Worm (Caenorhabditis elegans): Measurements from ENCODE around the gene wrt-6.

The wrt-6 gene

DNA sequence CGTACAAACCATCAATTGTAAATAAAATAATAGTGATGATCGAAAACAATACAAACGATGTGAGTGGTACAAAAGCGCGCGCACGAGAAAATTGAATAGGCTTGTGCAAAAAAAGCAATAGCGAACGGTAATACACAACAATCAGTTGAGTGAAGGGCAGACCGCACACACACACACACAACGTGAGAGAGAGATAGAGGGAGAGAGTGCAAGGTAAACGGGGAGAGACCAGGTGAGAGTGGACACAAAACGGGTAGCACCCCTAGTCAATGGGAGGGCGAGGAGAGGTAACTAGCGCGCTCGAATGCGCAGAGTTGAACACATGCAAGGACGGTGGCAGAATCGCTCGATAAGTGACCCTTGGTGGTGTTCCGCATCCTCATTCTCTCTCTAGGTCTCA, 7.8 kb upstream of the wrt-6 start (continued):
- TF ChIP-seq nhr-12 (tag; optimal IDR thresholded peaks at IDR 0.05) (no peak), tbx-2 (tag; optimal IDR thresholded peaks at IDR 0.05) (no peak), aly-2 (tag; optimal IDR thresholded peaks at IDR 0.05) (no peak), ceh-28 (tag; optimal IDR thresholded peaks at IDR 0.05) (no peak), nhr-11 (tag; optimal IDR thresholded peaks at IDR 0.05) (no peak), sea-2 (GFP tag; optimal IDR thresholded peaks at IDR 0.05) (no peak), unc-62 (GFP tag; optimal IDR thresholded peaks at IDR 0.05) (no peak), nhr-67 (tag; optimal IDR thresholded peaks at IDR 0.05) (no peak), snpc-4 (tag; optimal IDR thresholded peaks at IDR 0.05) (peak; percentile 1)

- no peak for TF ChIP-seq aly-2 (tag; optimal IDR thresholded peaks at IDR 0.05)
- TF ChIP-seq fkh-2 (tag; optimal IDR thresholded peaks at IDR 0.05), result no peak
- TF ChIP-seq unc-62 (GFP tag; optimal IDR thresholded peaks at IDR 0.05), result no peak
- TF ChIP-seq elt-3 (tag; optimal IDR thresholded peaks at IDR 0.05), result no peak
Observed at ce11 chrX:3473793-3474192, 6.3 kb upstream of the wrt-6 start.

ce11 chrX:3488074-3488688, 8.1 kb downstream of the wrt-6 start:
- no peak for TF ChIP-seq unc-62 (GFP tag; optimal IDR thresholded peaks at IDR 0.05)
- peak; percentile 24 for TF ChIP-seq egl-5 (tag; optimal IDR thresholded peaks at IDR 0.05)
- TF ChIP-seq lin-39 (tag; optimal IDR thresholded peaks at IDR 0.05), result peak; percentile 12

ce11 chrX:3488993-3489392, 8.9 kb downstream of the wrt-6 start, which contains the start of gene C12D12.3:
Gene C12D12.3 (plus strand): TSS chrX:3489293.
- TF ChIP-seq snpc-4 (tag; optimal IDR thresholded peaks at IDR 0.05), result no peak
- TF ChIP-seq zag-1 (tag; optimal IDR thresholded peaks at IDR 0.05), result no peak
- TF ChIP-seq tbx-2 (tag; optimal IDR thresholded peaks at IDR 0.05), result no peak
- TF ChIP-seq nhr-28 (tag; optimal IDR thresholded peaks at IDR 0.05), result no peak
- no peak for TF ChIP-seq fos-1 (tag; optimal IDR thresholded peaks at IDR 0.05)

DNA sequence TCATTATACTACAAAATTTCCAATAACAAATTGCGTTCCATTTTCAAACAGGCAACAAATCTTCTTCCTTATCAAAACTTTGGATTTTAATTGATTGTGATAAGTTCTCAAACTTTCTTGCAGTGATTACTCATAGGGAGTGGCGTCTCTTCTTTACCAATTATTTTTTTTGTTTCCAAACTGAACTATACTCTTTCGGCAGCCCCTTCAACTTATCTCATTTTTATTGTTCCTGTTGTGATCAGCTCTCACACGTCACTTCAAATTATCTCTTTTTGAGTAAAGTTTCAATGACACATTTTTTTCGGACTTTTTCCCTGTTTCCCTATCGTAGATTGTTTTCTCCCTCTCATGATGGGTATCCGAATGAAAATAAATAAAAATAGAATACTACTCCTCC, 12.4 kb downstream of the wrt-6 start:
- TF ChIP-seq nhr-43 (tag; optimal IDR thresholded peaks at IDR 0.05; ENCODE audit: poor library complexity, severe bottlenecking) (no peak), ztf-4 (tag; optimal IDR thresholded peaks at IDR 0.05) (no peak), lin-15B (tag; optimal IDR thresholded peaks at IDR 0.05) (no peak), lin-39 (tag; optimal IDR thresholded peaks at IDR 0.05) (no peak), fkh-2 (tag; optimal IDR thresholded peaks at IDR 0.05) (no peak), egl-5 (tag; optimal IDR thresholded peaks at IDR 0.05) (no peak), elt-3 (tag; optimal IDR thresholded peaks at IDR 0.05) (no peak)

DNA sequence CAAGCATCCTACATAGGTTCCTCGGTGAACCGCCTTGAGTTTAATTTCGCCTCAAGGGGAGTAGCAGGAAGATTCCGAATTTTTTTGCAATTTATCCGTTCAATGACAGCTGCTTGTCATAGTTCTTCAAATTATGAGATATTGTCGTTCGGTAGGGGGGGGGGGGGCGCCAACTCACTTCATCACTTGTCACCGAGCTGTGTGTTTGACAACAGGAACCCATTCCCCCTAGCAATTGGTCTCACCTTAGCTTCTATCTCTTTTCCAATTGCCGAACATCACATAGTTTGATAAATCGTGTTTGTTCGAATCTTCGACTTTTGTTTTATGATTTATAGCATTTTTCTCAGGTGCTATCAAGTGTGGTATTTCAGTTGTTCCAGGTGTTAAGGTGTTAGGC, 14.6 kb downstream of the wrt-6 start:
- no peak for TF ChIP-seq eor-1 (tag; optimal IDR thresholded peaks at IDR 0.05)
- peak; percentile 38 for TF ChIP-seq egl-5 (tag; optimal IDR thresholded peaks at IDR 0.05)
- TF ChIP-seq elt-1 (tag; optimal IDR thresholded peaks at IDR 0.05), result no peak
- TF ChIP-seq unc-62 (GFP tag; optimal IDR thresholded peaks at IDR 0.05), result peak; percentile 1
- TF ChIP-seq ztf-11 (tag; optimal IDR thresholded peaks at IDR 0.05), result no peak

DNA sequence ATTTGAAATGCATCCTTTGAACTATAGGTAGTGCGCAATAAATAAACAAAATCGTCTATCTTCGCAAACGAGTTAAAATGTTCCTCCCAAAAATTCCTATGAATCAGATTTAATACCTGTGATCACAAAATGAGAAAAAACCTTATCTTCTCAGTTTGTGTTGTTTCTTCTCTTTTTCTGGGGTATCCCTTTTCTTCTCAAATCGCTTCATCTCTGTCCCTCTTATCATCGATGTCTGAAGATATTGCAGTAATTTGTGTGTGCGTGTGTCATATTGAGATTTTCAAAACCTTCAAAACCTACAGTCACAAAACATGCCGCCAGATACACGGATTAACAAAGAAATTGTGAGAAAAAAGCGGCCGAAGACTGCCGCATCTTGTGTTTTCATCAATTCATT, 15.7 kb downstream of the wrt-6 start, which contains the start of gene glt-1:
Gene glt-1 (plus strand): TSS at position 251 of the 400 bp plus-strand sequence.
- TF ChIP-seq unc-39 (tag; optimal IDR thresholded peaks at IDR 0.05) (no peak), nhr-28 (tag; optimal IDR thresholded peaks at IDR 0.05) (no peak), nhr-23 (tag; optimal IDR thresholded peaks at IDR 0.05) (peak; percentile 39)

- TF ChIP-seq pqm-1 (tag; optimal IDR thresholded peaks at IDR 0.05) (peak; percentile 16), fkh-2 (tag; optimal IDR thresholded peaks at IDR 0.05) (no peak), elt-2 (tag; optimal IDR thresholded peaks at IDR 0.05) (peak; percentile 24), eor-1 (tag; optimal IDR thresholded peaks at IDR 0.05) (no peak), nhr-77 (tag; optimal IDR thresholded peaks at IDR 0.05) (no peak), pha-4 (tag; optimal IDR thresholded peaks at IDR 0.05) (no peak), daf-12 (tag; optimal IDR thresholded peaks at IDR 0.05) (no peak), R02D3.7 (tag; optimal IDR thresholded peaks at IDR 0.05) (no peak)
Observed at ce11 chrX:3498953-3499352, 18.9 kb downstream of the wrt-6 start, which contains the start of gene C12D12.1. Gene C12D12.1 (plus strand): TSS chrX:3499253.
